Fruit fly (Drosophila melanogaster) whole organism, prepupa: ENCODE measurements around the gene Grx3.

Experiments
- CG1621 ChIP-seq: fragments of 200-800 bp; sonication (Bioruptor generic); optimal IDR thresholded peaks from 3 replicates; lab custom pipeline; 2018; ENCODE audit warnings: missing biosample characterization, mild to moderate bottlenecking, missing genetic modification characterization
- Met ChIP-seq: fragments of 200-800 bp; sonication (Bioruptor generic); optimal IDR thresholded peaks from 3 replicates; lab custom pipeline; 2016; ENCODE audit warnings: missing biosample characterization, missing genetic modification characterization

- TF ChIP-seq Met (GFP tag; lab: Kevin White, UChicago) (no peak), CG1621 (no peak)
These were observed 4.8 kb upstream of the Grx3 start, which contains the start of gene CG9377 for dm6 chr2L:13361465-13361864.
